Worm (Caenorhabditis elegans): Measurements from ENCODE around the gene M57.2.

- TF ChIP-seq rnt-1 (tag; optimal IDR thresholded peaks at IDR 0.05) (no peak), ceh-82 (tag; optimal IDR thresholded peaks at IDR 0.05) (no peak), snpc-4 (tag; optimal IDR thresholded peaks at IDR 0.05) (no peak), lin-39 (tag; optimal IDR thresholded peaks at IDR 0.05) (no peak)
Measured at ce11 chrIV:3532989-3533388, 5.8 kb downstream of the M57.2 start.

Data from whole organism, L1 larva.